Worm (Caenorhabditis elegans): ENCODE data around the gene ZK185.5.

Gene ZK185.5

DNA sequence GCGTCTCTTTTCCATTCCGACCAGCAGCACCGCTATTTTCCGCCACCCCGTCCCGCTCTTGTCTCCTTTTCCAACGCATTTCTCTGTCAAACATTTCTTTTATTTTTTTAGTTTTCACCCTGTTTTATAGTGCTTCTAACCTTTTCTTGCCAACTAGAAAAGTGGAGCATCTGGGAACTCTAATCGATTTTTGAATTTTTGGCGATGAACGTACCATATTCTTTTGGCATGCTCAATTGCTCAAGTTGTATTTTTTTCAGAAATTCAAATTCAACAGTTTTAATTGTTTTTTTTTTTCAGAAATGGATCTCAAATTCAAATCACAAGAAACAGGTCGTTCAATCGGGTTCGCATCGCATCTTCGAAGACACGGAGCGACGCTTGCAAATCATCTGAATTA, 2.5 kb upstream of the ZK185.5 start, which contains the start of gene ZK185.1:
Gene ZK185.1 (plus strand): TSS at position 301 of the 400 bp plus-strand sequence.
- TF ChIP-seq bed-2 (GFP tag; IDR thresholded peaks at IDR 0.05) (no peak), zfh-2 (GFP tag; conservative IDR thresholded peaks at IDR 0.05) (0 out of 2 replicates have a peak, but pooled peaks have one; percentile 12)

DNA sequence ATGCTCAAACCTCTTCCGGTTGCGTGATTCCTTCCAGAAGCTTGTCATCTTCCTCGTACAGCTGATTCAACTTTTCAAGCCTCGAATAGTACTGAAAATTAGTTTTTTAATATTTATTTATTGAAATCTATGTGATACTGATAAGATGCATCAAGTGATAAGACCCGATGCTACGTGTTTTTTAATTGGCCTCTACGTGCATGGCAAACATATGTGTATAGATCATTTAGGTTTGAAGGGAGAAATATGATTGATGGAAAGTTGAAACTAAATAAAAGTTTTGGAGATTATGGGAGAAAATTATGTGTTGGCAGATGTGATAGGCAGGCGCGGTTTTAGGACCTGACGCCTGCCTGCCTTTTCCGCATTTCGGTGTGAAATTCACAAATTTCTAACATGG, 1.5 kb downstream of the ZK185.5 start:
- TF ChIP-seq cebp-1 (GFP tag; IDR thresholded peaks at IDR 0.05) (no peak), cebp-1 (tag; optimal IDR thresholded peaks at IDR 0.05) (no peak), rec-8 (tag; optimal IDR thresholded peaks at IDR 0.05) (no peak), madf-10 (tag; optimal IDR thresholded peaks at IDR 0.05) (no peak), atf-7 (tag; optimal IDR thresholded peaks at IDR 0.05) (no peak), ccch-3 (GFP tag; optimal IDR thresholded peaks at IDR 0.05) (no peak), Y67H2A.10 (GFP tag; conservative IDR thresholded peaks at IDR 0.05) (no peak), nhr-80 (tag; optimal IDR thresholded peaks at IDR 0.05) (peak; percentile 88), F37B4.10 (GFP tag; IDR thresholded peaks at IDR 0.05) (no peak), snpc-1.1 (tag; optimal IDR thresholded peaks at IDR 0.05; ENCODE audit: insufficient read depth) (no peak), sdz-38 (tag; optimal IDR thresholded peaks at IDR 0.05) (no peak), B0336.3 (GFP tag; IDR thresholded peaks at IDR 0.05) (no peak), F33H1.4 (GFP tag; IDR thresholded peaks at IDR 0.05) (no peak), lsy-27 (tag; optimal IDR thresholded peaks at IDR 0.05; ENCODE audit: borderline replicate concordance, insufficient read depth) (no peak), F23B12.7 (tag; optimal IDR thresholded peaks at IDR 0.05; ENCODE audit: insufficient read depth) (no peak), snpc-1.3 (tag; optimal IDR thresholded peaks at IDR 0.05; ENCODE audit: insufficient read depth) (no peak), efl-1 (GFP tag; optimal IDR thresholded peaks at IDR 0.05) (no peak), egl-18 (GFP tag; IDR thresholded peaks at IDR 0.05) (no peak), Y56A3A.18 (GFP tag; IDR thresholded peaks at IDR 0.05) (no peak), bed-1 (GFP tag; IDR thresholded peaks at IDR 0.05) (no peak), dox-1 (GFP tag; IDR thresholded peaks at IDR 0.05) (0 out of 2 replicates have a peak, but pooled peaks have one; percentile 28), D2030.7 (GFP tag; IDR thresholded peaks at IDR 0.05) (no peak), unc-62 (GFP tag; optimal IDR thresholded peaks at IDR 0.05) (no peak), let-607 (tag; optimal IDR thresholded peaks at IDR 0.05) (peak; percentile 80 to 86), lin-26 (GFP tag; IDR thresholded peaks at IDR 0.05) (no peak)

DNA sequence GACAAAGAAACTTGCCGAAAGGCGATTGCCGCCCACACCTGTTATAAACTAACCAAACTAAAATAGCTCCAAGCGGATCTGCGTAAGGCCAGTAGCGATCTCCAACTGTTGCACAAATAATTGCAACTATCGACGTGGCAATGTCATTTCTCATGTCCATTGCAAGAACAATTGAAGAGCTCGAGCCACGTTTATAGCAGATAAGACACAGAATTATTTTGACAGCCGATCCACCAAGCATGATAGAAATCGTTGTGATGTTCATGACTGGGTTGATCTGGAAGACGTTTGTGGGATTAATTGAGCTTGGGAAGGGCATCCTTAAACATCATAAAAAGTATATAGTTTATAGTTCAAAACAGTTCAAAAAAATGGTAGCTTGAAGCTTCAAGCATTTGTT, 2.7 kb downstream of the ZK185.5 start:
- TF ChIP-seq cebp-1 (GFP tag; IDR thresholded peaks at IDR 0.05) (no peak), cebp-1 (tag; optimal IDR thresholded peaks at IDR 0.05) (no peak), Y53F4B.3 (GFP tag; IDR thresholded peaks at IDR 0.05) (no peak), hrde-1 (tag; optimal IDR thresholded peaks at IDR 0.05; ENCODE audit: borderline replicate concordance) (no peak), F57A8.1 (GFP tag; optimal IDR thresholded peaks at IDR 0.05) (no peak), Y53G8AR.9 (GFP tag; conservative IDR thresholded peaks at IDR 0.05) (no peak), pbrm-1 (GFP tag; IDR thresholded peaks at IDR 0.05) (no peak), B0261.1 (tag; optimal IDR thresholded peaks at IDR 0.05) (no peak), aptf-2 (GFP tag; conservative IDR thresholded peaks at IDR 0.05) (no peak), nhr-90 (tag; optimal IDR thresholded peaks at IDR 0.05) (no peak), dox-1 (GFP tag; IDR thresholded peaks at IDR 0.05) (no peak), snpc-1.3 (tag; optimal IDR thresholded peaks at IDR 0.05; ENCODE audit: insufficient read depth) (no peak)

Measured in whole organism, young adult.